Fruit fly (Drosophila melanogaster): Measurements from ENCODE around the gene CG31064.
A peak's percentile ranks its signal among the peaks of the same experiment; 100 is the strongest.

CG31064 gene

DNA sequence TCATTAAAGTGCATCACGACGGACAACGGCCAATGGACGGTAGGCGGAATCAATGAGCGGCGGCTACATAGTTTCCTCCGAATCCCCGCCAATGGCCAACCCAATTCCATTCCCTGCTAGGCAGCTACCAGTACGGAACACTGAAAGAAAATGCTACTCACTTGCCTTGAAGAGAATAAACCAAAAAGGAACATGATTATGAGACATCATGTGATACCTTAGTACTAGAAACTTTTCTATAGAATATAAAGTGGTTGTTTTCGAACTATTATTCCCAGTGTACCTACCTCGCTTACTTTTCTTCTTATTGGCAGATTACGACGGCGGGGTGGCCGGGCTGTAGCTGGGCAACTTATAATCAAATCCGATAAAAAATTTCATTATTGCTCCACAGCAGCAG, 14.2 kb downstream of the CG31064 start:
- peak; percentile 30 for TF ChIP-seq gl (tag; optimal IDR thresholded peaks at IDR 0.05)
- TF ChIP-seq CG9948 (tag; optimal IDR thresholded peaks at IDR 0.05) = peak; percentile 60
- peak; percentile 75 for TF ChIP-seq CG8159 (tag; optimal IDR thresholded peaks at IDR 0.05)
- no peak for TF ChIP-seq EcR (GFP tag; optimal IDR thresholded peaks at IDR 0.05)
- no peak for TF ChIP-seq CG13204 (GFP tag; optimal IDR thresholded peaks at IDR 0.05)
- TF ChIP-seq CG34367 (tag; optimal IDR thresholded peaks at IDR 0.05) = peak; percentile 60
- TF ChIP-seq Pif1A (GFP tag; optimal IDR thresholded peaks at IDR 0.05) = peak; percentile 66
- peak; percentile 69 for TF ChIP-seq CG15710 (tag; optimal IDR thresholded peaks at IDR 0.05)
- peak; percentile 49 for TF ChIP-seq CG12605 (GFP tag; IDR thresholded peaks at IDR 0.05)
- TF ChIP-seq CG14655 (GFP tag; optimal IDR thresholded peaks at IDR 0.05) = peak; percentile 78
- TF ChIP-seq D1 (tag; optimal IDR thresholded peaks at IDR 0.05) = no peak
- TF ChIP-seq fd96Ca (GFP tag; IDR thresholded peaks at IDR 0.05) = peak; percentile 73
- TF ChIP-seq CG8301 (tag; optimal IDR thresholded peaks at IDR 0.05) = peak; percentile 70
- TF ChIP-seq CG17806 (tag; optimal IDR thresholded peaks at IDR 0.05) = peak; percentile 71
- TF ChIP-seq CG4496 (GFP tag; IDR thresholded peaks at IDR 0.05) = peak; percentile 63; the same call in 2 of the 3 replicates
- TF ChIP-seq Ets98B (GFP tag; IDR thresholded peaks at IDR 0.05) = peak; percentile 72
- TF ChIP-seq Pif1B (GFP tag; optimal IDR thresholded peaks at IDR 0.05) = peak; percentile 65
- TF ChIP-seq rn (GFP tag; IDR thresholded peaks at IDR 0.05) = peak; percentile 34; the same call in 1 of the 2 replicates
- TF ChIP-seq Snoo (tag; optimal IDR thresholded peaks at IDR 0.05) = peak; percentile 52
- no peak for TF ChIP-seq CG10348 (GFP tag; IDR thresholded peaks at IDR 0.05)
- TF ChIP-seq CG32121 (GFP tag; IDR thresholded peaks at IDR 0.05) = peak; percentile 51; the same call in 1 of the 2 replicates

DNA sequence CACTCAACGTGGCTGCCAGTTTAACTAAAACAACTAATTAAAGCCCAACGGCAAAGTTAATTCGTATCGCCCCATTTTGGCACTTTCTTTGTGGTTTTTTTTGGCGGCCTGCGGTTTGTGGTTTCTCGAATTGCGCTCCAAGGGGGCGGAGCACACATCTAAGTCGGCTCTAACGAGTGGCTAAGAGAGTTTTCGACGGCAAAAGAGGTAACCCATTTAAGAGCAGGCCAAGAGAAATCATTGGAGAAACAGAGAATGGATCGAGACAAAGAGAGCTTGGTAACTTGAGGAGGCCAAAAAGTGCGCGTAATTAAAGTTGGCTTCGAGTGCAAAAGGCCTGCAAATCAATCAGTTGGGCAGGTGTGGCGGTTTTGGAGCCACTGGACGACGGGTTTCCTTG, 15.9 kb downstream of the CG31064 start:
- TF ChIP-seq CG32121 (GFP tag; IDR thresholded peaks at IDR 0.05) = no peak
- no peak for TF ChIP-seq CG4496 (GFP tag; IDR thresholded peaks at IDR 0.05)
- no peak for TF ChIP-seq CG8159 (tag; optimal IDR thresholded peaks at IDR 0.05)
- no peak for TF ChIP-seq CG9948 (tag; optimal IDR thresholded peaks at IDR 0.05)
- no peak for TF ChIP-seq Pif1A (GFP tag; optimal IDR thresholded peaks at IDR 0.05)
- TF ChIP-seq fd96Ca (GFP tag; IDR thresholded peaks at IDR 0.05) = no peak
- TF ChIP-seq Snoo (tag; optimal IDR thresholded peaks at IDR 0.05) = no peak
- TF ChIP-seq Ets98B (GFP tag; IDR thresholded peaks at IDR 0.05) = no peak; the same call in 1 of the 2 replicates
- TF ChIP-seq CG17806 (tag; optimal IDR thresholded peaks at IDR 0.05) = no peak
- no peak for TF ChIP-seq gl (tag; optimal IDR thresholded peaks at IDR 0.05)
- no peak for TF ChIP-seq CG15710 (tag; optimal IDR thresholded peaks at IDR 0.05)
- no peak for TF ChIP-seq CG34367 (tag; optimal IDR thresholded peaks at IDR 0.05)
- no peak for TF ChIP-seq CG8301 (tag; optimal IDR thresholded peaks at IDR 0.05)
- no peak for TF ChIP-seq CG14655 (GFP tag; optimal IDR thresholded peaks at IDR 0.05)
- no peak for TF ChIP-seq CG10348 (GFP tag; IDR thresholded peaks at IDR 0.05)
- TF ChIP-seq Pif1B (GFP tag; optimal IDR thresholded peaks at IDR 0.05) = no peak

DNA sequence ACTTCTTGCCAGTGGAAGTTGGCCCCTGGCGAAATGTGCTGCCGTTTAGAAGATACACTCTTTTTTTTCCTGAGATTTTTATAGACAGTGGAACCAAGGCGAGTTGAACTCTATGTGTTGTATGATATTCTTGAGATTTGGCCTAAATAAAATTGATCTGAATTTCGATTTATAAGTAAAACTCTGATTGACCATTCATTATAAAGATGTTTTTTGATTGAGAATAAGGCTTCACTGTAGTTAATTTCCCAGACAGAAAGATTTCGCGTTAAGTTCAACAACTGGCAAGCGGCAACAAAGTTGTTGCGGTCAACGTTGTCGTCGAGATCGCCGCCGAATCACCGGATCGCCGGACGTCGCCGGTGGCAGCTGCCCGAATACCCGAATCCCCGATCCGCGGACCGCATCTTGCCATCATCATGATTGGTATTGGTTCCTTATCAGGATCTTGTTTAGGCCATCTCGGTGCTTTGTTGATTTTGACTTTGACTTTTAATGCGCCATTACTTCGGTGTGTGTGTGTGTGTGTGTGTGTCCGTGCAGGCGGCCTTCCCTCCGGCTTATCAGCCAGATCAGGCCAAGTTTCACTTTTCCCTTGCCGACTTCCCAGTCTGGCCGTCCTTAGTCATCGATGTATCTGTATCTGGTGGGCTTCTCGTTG, 16.7 kb downstream of the CG31064 start:
- TF ChIP-seq CG8159 (tag; optimal IDR thresholded peaks at IDR 0.05) = peak; percentile 71
- TF ChIP-seq CG4496 (GFP tag; IDR thresholded peaks at IDR 0.05) = no peak
- peak; percentile 39 for TF ChIP-seq Pif1A (GFP tag; optimal IDR thresholded peaks at IDR 0.05)
- TF ChIP-seq Pif1B (GFP tag; optimal IDR thresholded peaks at IDR 0.05) = no peak
- TF ChIP-seq CG12605 (GFP tag; IDR thresholded peaks at IDR 0.05) = no peak
- peak; percentile 59 for TF ChIP-seq CG17806 (tag; optimal IDR thresholded peaks at IDR 0.05)
- TF ChIP-seq EcR (GFP tag; optimal IDR thresholded peaks at IDR 0.05) = peak; percentile 52
- TF ChIP-seq CG14655 (GFP tag; optimal IDR thresholded peaks at IDR 0.05) = no peak
- no peak for TF ChIP-seq Ets98B (GFP tag; IDR thresholded peaks at IDR 0.05)
- peak; percentile 72 for TF ChIP-seq CG15710 (tag; optimal IDR thresholded peaks at IDR 0.05)
- TF ChIP-seq CG34367 (tag; optimal IDR thresholded peaks at IDR 0.05) = peak; percentile 48
- no peak for TF ChIP-seq CG32121 (GFP tag; IDR thresholded peaks at IDR 0.05)
- no peak for TF ChIP-seq CG8301 (tag; optimal IDR thresholded peaks at IDR 0.05)
- TF ChIP-seq Snoo (tag; optimal IDR thresholded peaks at IDR 0.05) = peak; percentile 20
- TF ChIP-seq CG13204 (GFP tag; optimal IDR thresholded peaks at IDR 0.05) = no peak
- TF ChIP-seq fd96Ca (GFP tag; IDR thresholded peaks at IDR 0.05) = no peak
- peak; percentile 28 for TF ChIP-seq gl (tag; optimal IDR thresholded peaks at IDR 0.05)
- no peak for TF ChIP-seq CG10348 (GFP tag; IDR thresholded peaks at IDR 0.05)
- no peak for TF ChIP-seq D1 (tag; optimal IDR thresholded peaks at IDR 0.05)
- TF ChIP-seq rn (GFP tag; IDR thresholded peaks at IDR 0.05) = no peak
- TF ChIP-seq CG9948 (tag; optimal IDR thresholded peaks at IDR 0.05) = peak; percentile 37

DNA sequence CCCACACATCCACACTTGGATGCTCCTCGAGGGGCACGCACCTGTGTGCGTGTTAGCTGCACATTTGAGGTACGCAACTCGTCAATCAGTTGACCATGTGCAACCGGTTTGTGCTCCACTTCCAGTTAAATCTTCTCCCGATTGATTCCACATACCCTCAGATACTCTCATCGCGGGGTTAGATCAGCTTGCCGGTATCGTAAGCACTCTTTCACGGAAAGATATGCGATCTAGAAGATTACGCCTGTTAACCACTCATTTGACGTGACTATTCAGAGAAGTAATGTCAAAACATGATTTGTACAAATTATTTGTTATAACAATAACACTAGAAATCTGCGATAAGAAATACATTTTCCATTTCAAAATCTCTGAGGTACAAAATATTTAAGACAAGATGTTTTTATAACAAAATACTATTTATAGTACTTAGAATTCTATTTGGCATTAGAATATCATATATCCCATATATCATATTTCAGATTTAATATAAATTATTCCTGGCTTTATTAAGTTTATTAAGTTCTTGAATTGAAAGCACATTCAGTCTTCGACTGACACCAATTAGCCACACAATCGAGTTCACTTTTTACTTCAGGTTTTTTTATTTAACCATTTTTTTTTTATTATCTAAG, 17.9 kb downstream of the CG31064 start:
- TF ChIP-seq CG4496 (GFP tag; IDR thresholded peaks at IDR 0.05) (no peak), CG8301 (tag; optimal IDR thresholded peaks at IDR 0.05) (peak; percentile 7), CG14655 (GFP tag; optimal IDR thresholded peaks at IDR 0.05) (peak; percentile 41), Pif1B (GFP tag; optimal IDR thresholded peaks at IDR 0.05) (no peak)

DNA sequence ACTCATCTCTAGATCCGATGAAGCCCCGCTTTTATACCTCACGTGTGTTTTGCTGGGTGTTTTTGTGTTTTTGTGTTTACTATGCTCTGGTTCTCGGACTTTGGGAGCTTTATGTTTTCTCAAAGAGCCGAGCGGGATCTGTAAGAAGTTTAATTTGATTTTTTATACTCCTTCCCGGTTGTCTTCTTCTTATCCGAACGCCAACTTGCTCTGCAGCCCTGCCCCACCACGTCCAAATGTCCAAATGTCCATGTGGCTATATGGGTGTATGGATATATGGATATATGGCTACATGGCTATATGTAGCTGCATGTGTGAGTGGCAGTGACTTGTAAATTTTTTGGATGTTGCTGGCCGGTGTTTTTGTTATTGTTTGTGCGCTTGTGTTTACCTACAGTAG, 20.1 kb downstream of the CG31064 start:
- TF ChIP-seq EcR (GFP tag; optimal IDR thresholded peaks at IDR 0.05) = peak; percentile 50
- TF ChIP-seq CG13204 (GFP tag; optimal IDR thresholded peaks at IDR 0.05) = peak; percentile 36
- TF ChIP-seq CG10348 (GFP tag; IDR thresholded peaks at IDR 0.05) = no peak

DNA sequence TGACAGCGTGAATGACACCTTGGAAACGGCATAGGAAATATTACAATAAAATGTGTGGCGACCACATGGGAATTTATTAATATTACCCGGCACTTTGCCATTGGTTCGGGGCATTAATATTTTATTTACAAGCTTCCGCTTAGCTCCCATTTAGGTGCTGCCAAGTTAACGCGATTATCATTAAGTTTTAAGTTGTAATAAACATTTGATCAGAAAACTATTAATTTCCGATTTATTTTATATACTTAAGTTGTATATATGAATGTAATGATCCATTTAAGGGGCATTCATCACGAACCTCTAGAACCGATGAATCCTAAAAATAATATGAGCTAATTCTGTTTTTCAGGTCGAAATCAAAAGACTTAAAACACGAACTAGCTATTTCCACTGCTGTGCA, 20.6 kb downstream of the CG31064 start:
- no peak for TF ChIP-seq D1 (tag; optimal IDR thresholded peaks at IDR 0.05)
- TF ChIP-seq CG14655 (GFP tag; optimal IDR thresholded peaks at IDR 0.05) = no peak
- no peak for TF ChIP-seq gl (tag; optimal IDR thresholded peaks at IDR 0.05)
- TF ChIP-seq CG17806 (tag; optimal IDR thresholded peaks at IDR 0.05) = no peak
- TF ChIP-seq CG8159 (tag; optimal IDR thresholded peaks at IDR 0.05) = peak; percentile 8

Measured in whole organism, pupa.